Worm (Caenorhabditis elegans): Measurements from ENCODE around the gene dsl-2.

DNA sequence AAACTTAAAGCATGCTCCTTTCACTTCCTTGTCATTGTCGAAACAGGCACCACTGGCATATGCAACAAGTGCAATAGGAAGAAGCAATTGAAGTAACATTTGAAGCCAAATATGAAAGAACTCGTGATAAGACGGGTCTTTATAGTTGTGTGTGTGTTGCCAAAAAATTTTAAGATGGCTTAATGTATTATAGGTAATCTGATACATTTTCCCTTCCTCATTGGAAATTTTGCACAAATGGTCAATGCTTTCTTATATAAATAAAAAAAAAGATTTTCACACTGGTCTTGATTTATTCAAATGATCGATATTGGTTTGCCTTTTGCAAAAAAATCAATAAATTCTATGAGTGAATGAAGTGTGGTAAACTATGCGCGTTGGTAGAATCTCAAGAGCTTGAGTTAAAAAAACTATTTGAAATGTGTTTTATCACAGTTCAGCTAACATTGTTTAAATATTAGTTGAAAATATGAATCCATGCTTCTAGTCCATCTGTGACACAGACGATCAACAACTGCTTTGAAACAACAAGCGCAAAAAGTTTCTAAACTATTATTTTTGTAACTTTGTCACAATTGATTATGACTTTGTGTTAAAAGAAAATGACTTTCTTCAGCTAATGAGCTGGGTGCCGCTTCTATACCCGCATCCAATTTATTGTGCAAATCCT, 46.6 kb upstream of the dsl-2 start, which contains the start of the genes clec-166 and F38A1.6:
- TF ChIP-seq F13H6.1 (tag; optimal IDR thresholded peaks at IDR 0.05) (no peak), ama-1 (optimal IDR thresholded peaks at IDR 0.05) (no peak), gmeb-1 (tag; optimal IDR thresholded peaks at IDR 0.05) (no peak), nhr-237 (tag; optimal IDR thresholded peaks at IDR 0.05) (no peak), nhr-11 (tag; optimal IDR thresholded peaks at IDR 0.05) (no peak), aly-2 (tag; optimal IDR thresholded peaks at IDR 0.05) (no peak), nhr-6 (tag; optimal IDR thresholded peaks at IDR 0.05) (no peak), fos-1 (tag; optimal IDR thresholded peaks at IDR 0.05) (no peak), peb-1 (tag; optimal IDR thresholded peaks at IDR 0.05) (no peak), ztf-4 (tag; optimal IDR thresholded peaks at IDR 0.05) (no peak)

Data from whole organism, L2 larva.